Fruit fly (Drosophila melanogaster) whole organism: Measurements from ENCODE around the gene CG11668.

Source experiments
- CG8478 ChIP-seq: fragments of >200 bp; optimal IDR thresholded peaks from 2 replicates; lab custom pipeline; 2018; ENCODE audit warnings: inconsistent platforms
- Dll ChIP-seq: fragments of >200 bp; optimal IDR thresholded peaks from 2 replicates; lab custom pipeline; 2017
- EcR ChIP-seq, 2 experiments: fragments of >200 bp; optimal IDR thresholded peaks; 2 replicates each; lab custom pipeline; 2017; ENCODE audit warnings: missing biosample characterization in 2 of 2, missing genetic modification characterization in 2 of 2, missing genetic modification reagents in 2 of 2
- pan ChIP-seq: fragments of >200 bp; optimal IDR thresholded peaks from 2 replicates; lab custom pipeline; 2017
- psq ChIP-seq: fragments of >200 bp; optimal IDR thresholded peaks from 2 replicates; lab custom pipeline; 2017
- usp ChIP-seq: fragments of >200 bp; optimal IDR thresholded peaks from 2 replicates; lab custom pipeline; 2017; ENCODE audit warnings: missing biosample characterization, missing genetic modification characterization, mixed read lengths

CG11668 gene

dm6 chr3R:13012990-13013389, 25.2 kb upstream of the CG11668 start:
- TF ChIP-seq pan (lab: Kevin White, UChicago) (no peak), Dll (lab: Kevin White, UChicago) (no peak), psq (lab: Kevin White, UChicago) (no peak), EcR (GFP tag; optimal IDR thresholded peaks at IDR 0.05; lab: Kevin White, UChicago) (no peak), CG8478 (no peak), usp (GFP tag; lab: Kevin White, UChicago) (no peak)

dm6 chr3R:13014168-13014881, 23.9 kb upstream of the CG11668 start:
- TF ChIP-seq usp (GFP tag; lab: Kevin White, UChicago) (no peak), Dll (lab: Kevin White, UChicago) (no peak), pan (lab: Kevin White, UChicago) (no peak), EcR (GFP tag; optimal IDR thresholded peaks at IDR 0.05; lab: Kevin White, UChicago) (no peak), CG8478 (no peak)

dm6 chr3R:13015402-13015801, 22.8 kb upstream of the CG11668 start:
- no peak for TF ChIP-seq pan (lab: Kevin White, UChicago)
- TF ChIP-seq EcR (GFP tag; optimal IDR thresholded peaks at IDR 0.05; lab: Kevin White, UChicago): no peak
- no peak for TF ChIP-seq psq (lab: Kevin White, UChicago)
- TF ChIP-seq usp (GFP tag; lab: Kevin White, UChicago): no peak
- no peak for TF ChIP-seq Dll (lab: Kevin White, UChicago)
- no peak for TF ChIP-seq CG8478

DNA sequence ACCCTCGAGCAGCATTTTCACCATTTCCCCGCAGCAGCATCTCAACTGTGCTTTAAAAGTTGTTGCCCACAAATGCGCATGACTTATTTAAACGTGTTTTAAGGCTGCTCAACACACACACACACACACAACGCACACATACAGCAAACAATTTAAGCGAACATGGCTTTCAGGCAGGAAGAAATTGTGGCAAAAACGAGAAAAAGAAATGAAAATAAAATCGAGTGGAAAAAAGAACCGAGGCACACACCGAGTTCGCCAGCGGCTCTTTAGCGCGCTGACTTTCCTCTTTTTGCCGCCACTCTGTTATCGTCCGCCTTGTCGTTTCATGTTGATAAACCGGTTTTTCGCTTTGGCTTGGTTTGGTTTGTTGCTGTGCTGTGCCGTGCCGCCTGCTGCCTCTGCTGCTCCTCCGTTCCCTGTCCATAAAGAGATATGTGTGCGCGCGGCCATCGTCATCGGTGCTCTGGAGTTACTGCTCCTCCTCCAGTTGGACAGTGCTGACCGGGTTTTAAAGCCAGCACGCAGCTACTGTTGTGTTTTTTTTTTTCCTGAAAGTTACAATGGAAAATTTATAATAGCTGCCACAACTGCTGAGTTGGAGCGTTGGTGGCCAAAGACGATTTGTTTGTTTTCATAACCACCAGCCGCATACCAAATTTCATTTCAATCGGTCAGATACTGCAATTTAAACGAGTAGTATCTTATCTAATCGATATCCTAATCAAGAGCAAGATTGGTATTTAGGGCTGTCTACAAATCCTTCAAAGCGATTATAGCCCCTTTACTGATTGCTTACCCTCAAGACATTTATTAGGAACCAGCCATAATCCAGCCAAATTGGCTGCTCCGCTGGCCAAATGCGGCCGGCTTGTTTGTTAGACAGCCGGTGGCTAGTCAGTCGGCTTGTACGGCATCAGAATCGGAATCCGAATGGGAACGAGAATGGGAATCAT, 22.1 kb upstream of the CG11668 start:
- TF ChIP-seq EcR (GFP tag; optimal IDR thresholded peaks at IDR 0.05; lab: Kevin White, UChicago): no peak

dm6 chr3R:13017623-13018036, 20.5 kb upstream of the CG11668 start:
- no peak for TF ChIP-seq psq (lab: Kevin White, UChicago)
- TF ChIP-seq Dll (lab: Kevin White, UChicago): no peak
- no peak for TF ChIP-seq pan (lab: Kevin White, UChicago)
- no peak for TF ChIP-seq usp (GFP tag; lab: Kevin White, UChicago)

DNA sequence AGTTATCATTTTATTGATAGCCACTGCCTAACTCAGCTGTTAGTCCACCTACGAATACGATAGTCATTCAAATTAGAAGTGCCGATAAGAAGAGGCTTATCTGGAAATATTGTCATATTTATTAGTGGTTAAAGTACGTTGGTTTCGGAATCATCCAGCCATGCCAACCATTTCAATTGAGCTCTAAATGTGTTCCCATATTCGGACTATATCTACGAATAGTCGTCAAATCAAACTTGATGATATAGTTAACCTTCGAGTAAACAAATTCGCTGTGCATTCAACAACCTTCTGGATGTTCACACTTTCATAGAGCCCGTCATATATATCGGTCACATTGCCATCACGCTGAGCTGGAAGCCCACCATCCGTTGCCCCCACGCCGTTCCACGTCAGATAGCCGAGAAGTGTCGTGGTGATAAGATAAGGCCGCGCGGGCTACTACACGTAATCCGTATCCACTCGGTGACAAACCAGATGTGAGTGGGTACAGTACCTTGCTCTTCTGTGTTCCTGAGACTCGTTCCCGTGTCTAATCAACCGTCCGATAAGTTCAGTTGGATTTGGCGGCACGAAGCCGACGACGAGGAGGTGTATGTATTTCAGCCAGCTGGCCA, 19.8 kb upstream of the CG11668 start:
- TF ChIP-seq Dll (lab: Kevin White, UChicago) (no peak), EcR (GFP tag; optimal IDR thresholded peaks at IDR 0.05; lab: Kevin White, UChicago) (no peak)

DNA sequence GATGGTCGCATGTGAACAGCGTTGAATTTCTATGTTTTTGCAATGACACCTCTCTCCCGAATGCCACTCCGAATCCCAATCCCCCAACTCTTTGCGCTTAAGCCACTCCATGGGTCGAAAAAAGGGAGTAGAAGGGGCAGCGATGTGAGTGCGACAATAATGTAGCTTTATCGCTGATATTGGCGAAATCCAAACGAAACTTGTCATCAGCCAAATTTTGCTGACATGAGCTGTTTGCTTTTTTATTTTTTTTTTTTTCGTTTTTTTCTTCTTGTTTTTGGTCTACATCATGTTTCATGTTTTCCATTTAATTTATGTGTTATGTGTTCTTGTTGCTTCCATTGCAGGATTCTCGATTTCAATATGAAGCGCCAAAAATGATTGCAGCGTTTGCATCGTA, 19.2 kb upstream of the CG11668 start:
- no peak for TF ChIP-seq Dll (lab: Kevin White, UChicago)
- TF ChIP-seq psq (lab: Kevin White, UChicago): no peak
- no peak for TF ChIP-seq pan (lab: Kevin White, UChicago)
- no peak for TF ChIP-seq EcR (GFP tag; optimal IDR thresholded peaks at IDR 0.05; lab: Kevin White, UChicago)
- TF ChIP-seq usp (GFP tag; lab: Kevin White, UChicago): no peak
- TF ChIP-seq CG8478: no peak

- no peak for TF ChIP-seq EcR (GFP tag; optimal IDR thresholded peaks at IDR 0.05; lab: Kevin White, UChicago)
Observed at dm6 chr3R:13030257-13031173, 7.7 kb upstream of the CG11668 start, which contains the start of the genes CG46281 and CG46280. Gene CG46281 (minus strand): TSS chr3R:13030307. Gene CG46280 (minus strand): TSS chr3R:13030659.

DNA sequence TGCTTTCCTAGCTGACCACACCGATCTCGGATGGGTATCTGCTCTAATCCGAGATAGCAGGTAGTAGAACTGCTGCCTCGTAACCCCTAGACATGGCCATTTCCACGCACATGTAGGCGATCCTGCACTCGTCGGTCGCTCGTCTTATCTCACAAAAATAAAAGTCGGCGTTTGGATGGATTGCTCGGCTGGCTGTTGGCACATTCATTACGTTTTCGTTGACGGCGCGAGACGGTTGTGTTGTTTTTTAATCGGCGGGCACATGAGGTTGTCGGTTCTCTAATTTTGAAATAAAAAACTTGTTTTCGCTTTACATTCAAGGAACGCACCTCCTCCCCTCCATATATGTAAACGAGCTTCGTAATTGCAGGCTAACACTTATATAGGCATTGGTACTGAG, 5.9 kb upstream of the CG11668 start, which contains the start of gene ry:
Gene ry (plus strand): TSS at position 206 of the 400 bp plus-strand sequence.
- TF ChIP-seq psq (lab: Kevin White, UChicago): no peak
- TF ChIP-seq usp (GFP tag; lab: Kevin White, UChicago): no peak
- TF ChIP-seq pan (lab: Kevin White, UChicago): no peak
- TF ChIP-seq Dll (lab: Kevin White, UChicago): no peak
- TF ChIP-seq EcR (GFP tag; optimal IDR thresholded peaks at IDR 0.05; lab: Kevin White, UChicago): no peak

dm6 chr3R:13032975-13033445, 5.2 kb upstream of the CG11668 start:
- TF ChIP-seq usp (GFP tag; lab: Kevin White, UChicago) (no peak), psq (lab: Kevin White, UChicago) (no peak), Dll (lab: Kevin White, UChicago) (no peak), pan (lab: Kevin White, UChicago) (no peak), EcR (GFP tag; optimal IDR thresholded peaks at IDR 0.05; lab: Kevin White, UChicago) (no peak), CG8478 (no peak)

dm6 chr3R:13033670-13034069, 4.5 kb upstream of the CG11668 start:
- TF ChIP-seq EcR (GFP tag; optimal IDR thresholded peaks at IDR 0.05; lab: Kevin White, UChicago): no peak
- TF ChIP-seq psq (lab: Kevin White, UChicago): no peak
- no peak for TF ChIP-seq usp (GFP tag; lab: Kevin White, UChicago)
- no peak for TF ChIP-seq CG8478
- no peak for TF ChIP-seq pan (lab: Kevin White, UChicago)
- TF ChIP-seq Dll (lab: Kevin White, UChicago): no peak
